Worm (Caenorhabditis elegans) whole organism, young adult: ENCODE results near the gene srlf-30.

Experiments
- B0336.3 ChIP-seq: fragments of 200-800 bp; sonication (Bioruptor generic); IDR thresholded peaks from 2 replicates; pipeline ENCODE4 v1.3.6; 2022; ENCODE audit warnings: missing genetic modification characterization, missing compliant biosample characterization
- F23B12.7 ChIP-seq: sonication (generic microtip); optimal IDR thresholded peaks from 2 replicates; lab custom pipeline; 2017; ENCODE audit warnings: missing genetic modification characterization, mild to moderate bottlenecking, missing compliant biosample characterization, antibody characterized with exemption, moderate library complexity; ENCODE audit not compliant: insufficient read depth
- F39B2.1 ChIP-seq: fragments of 200-800 bp; sonication (Bioruptor generic); IDR thresholded peaks from 2 replicates; pipeline ENCODE4 v1.3.6; 2022; ENCODE audit warnings: missing genetic modification reagents, missing genetic modification characterization, missing compliant biosample characterization
- K11D2.4 ChIP-seq: fragments of 200-800 bp; sonication (Bioruptor generic); IDR thresholded peaks from 2 replicates; pipeline ENCODE4 v1.3.6; 2022; ENCODE audit warnings: missing genetic modification reagents, missing genetic modification characterization, missing compliant biosample characterization
- K12H6.12 ChIP-seq: fragments of 200-800 bp; sonication (Bioruptor generic); optimal IDR thresholded peaks from 2 replicates; lab custom pipeline; 2018; ENCODE audit warnings: mild to moderate bottlenecking, missing genetic modification characterization, missing compliant biosample characterization
- T07F8.4 ChIP-seq: sonication (generic microtip); optimal IDR thresholded peaks from 2 replicates; lab custom pipeline; 2016; ENCODE audit warnings: mild to moderate bottlenecking, missing genetic modification characterization, moderate library complexity, missing compliant biosample characterization
- Y53G8AR.9 ChIP-seq: fragments of 200-800 bp; sonication (Bioruptor generic); conservative IDR thresholded peaks from 2 replicates; pipeline ENCODE4 v1.3.6; 2022; ENCODE audit warnings: missing genetic modification reagents, missing genetic modification characterization, missing compliant biosample characterization
- Y67H2A.10 ChIP-seq: fragments of 200-800 bp; sonication (Bioruptor generic); conservative IDR thresholded peaks from 2 replicates; pipeline ENCODE4 v1.3.6; 2022; ENCODE audit warnings: missing genetic modification reagents, missing genetic modification characterization, missing compliant biosample characterization
- ZK185.1 ChIP-seq: sonication (generic microtip); optimal IDR thresholded peaks from 2 replicates; lab custom pipeline; 2016; ENCODE audit warnings: mild to moderate bottlenecking, missing genetic modification characterization, missing compliant biosample characterization; ENCODE audit not compliant: poor library complexity, severe bottlenecking
- ama-1 ChIP-seq, 3 experiments: fragments of 150-350 bp in 1 of 3; sonication (generic microtip) in 2 of 3; optimal IDR thresholded peaks; 2 replicates each; lab custom pipeline; 2014 to 2018; ENCODE audit warnings: missing biosample characterization in 2 of 3, missing genetic modification characterization in 2 of 3, missing genetic modification reagents in 2 of 3
- atf-7 ChIP-seq: sonication (generic microtip); optimal IDR thresholded peaks from 2 replicates; lab custom pipeline; 2017; ENCODE audit warnings: mild to moderate bottlenecking, missing genetic modification characterization, missing compliant biosample characterization
- athp-1 ChIP-seq: sonication (generic microtip); optimal IDR thresholded peaks from 2 replicates; lab custom pipeline; 2017; ENCODE audit warnings: mild to moderate bottlenecking, missing genetic modification characterization, missing compliant biosample characterization
- ceh-100 ChIP-seq: fragments of 200-800 bp; sonication (Bioruptor generic); IDR thresholded peaks from 2 replicates; pipeline ENCODE4 v1.3.6; 2022; ENCODE audit warnings: missing genetic modification reagents, missing genetic modification characterization, missing compliant biosample characterization
- ceh-27 ChIP-seq: fragments of 200-800 bp; sonication (Bioruptor generic); optimal IDR thresholded peaks from 2 replicates; lab custom pipeline; 2018; ENCODE audit warnings: mild to moderate bottlenecking, missing genetic modification characterization, moderate library complexity, missing compliant biosample characterization
- ceh-40 ChIP-seq: fragments of 200-800 bp; sonication (Bioruptor generic); IDR thresholded peaks from 2 replicates; pipeline ENCODE4 v1.3.6; 2022; ENCODE audit warnings: missing genetic modification characterization, missing compliant biosample characterization
- ceh-91 ChIP-seq: fragments of 200-800 bp; sonication (Bioruptor generic); IDR thresholded peaks from 2 replicates; pipeline ENCODE4 v1.3.6; 2022; ENCODE audit warnings: missing genetic modification reagents, missing genetic modification characterization, missing compliant biosample characterization
- chd-7 ChIP-seq: sonication (generic microtip); optimal IDR thresholded peaks from 2 replicates; lab custom pipeline; 2016; ENCODE audit warnings: mild to moderate bottlenecking, missing genetic modification characterization, moderate library complexity, missing compliant biosample characterization
- die-1 ChIP-seq: sonication (generic microtip); optimal IDR thresholded peaks from 2 replicates; lab custom pipeline; 2016; ENCODE audit warnings: missing genotype, mild to moderate bottlenecking, missing genetic modification characterization, missing compliant biosample characterization
- dox-1 ChIP-seq: fragments of 200-800 bp; sonication (Bioruptor generic); IDR thresholded peaks from 2 replicates; pipeline ENCODE4 v1.3.6; 2022; ENCODE audit warnings: missing genetic modification reagents, missing genetic modification characterization, missing compliant biosample characterization
- dpff-1 ChIP-seq: sonication (generic microtip); optimal IDR thresholded peaks from 2 replicates; lab custom pipeline; 2017; ENCODE audit warnings: mild to moderate bottlenecking, missing genetic modification characterization, missing compliant biosample characterization
- efl-1 ChIP-seq: fragments of 150-350 bp; optimal IDR thresholded peaks from 2 replicates; lab custom pipeline; 2014; ENCODE audit warnings: missing biosample characterization, missing genetic modification reagents, missing genetic modification characterization
- egl-44 ChIP-seq: fragments of 200-800 bp; sonication (Bioruptor generic); IDR thresholded peaks from 2 replicates; pipeline ENCODE4 v1.3.6; 2022; ENCODE audit warnings: missing genetic modification reagents, missing genetic modification characterization, missing compliant biosample characterization
- hsf-1 ChIP-seq: fragments of 200-800 bp; sonication (Bioruptor generic); IDR thresholded peaks from 2 replicates; pipeline ENCODE4 v1.3.6; 2022; ENCODE audit warnings: missing genetic modification reagents, missing genetic modification characterization, missing compliant biosample characterization
- let-607 ChIP-seq, 2 experiments: fragments of 200-800 bp in 1 of 2; sonication (Bioruptor generic) in 1 of 2; sonication (generic microtip) in 1 of 2; optimal IDR thresholded peaks; 2 replicates each; lab custom pipeline; 2016 to 2018; ENCODE audit warnings: mild to moderate bottlenecking in 2 of 2, missing compliant biosample characterization in 2 of 2, missing genetic modification characterization in 2 of 2, moderate library complexity in 2 of 2, missing genotype in 1 of 2
- lin-35 ChIP-seq, 3 experiments: fragments of 150-350 bp in 2 of 3; sonication (generic microtip) in 1 of 3; optimal IDR thresholded peaks; 2 replicates each; lab custom pipeline; 2014 to 2018; ENCODE audit warnings: missing biosample characterization in 3 of 3, missing genetic modification characterization in 3 of 3, missing genetic modification reagents in 3 of 3
- madf-6 ChIP-seq: fragments of 200-800 bp; sonication (Bioruptor generic); IDR thresholded peaks from 2 replicates; pipeline ENCODE4 v1.3.6; 2022; ENCODE audit warnings: missing genetic modification reagents, missing genetic modification characterization, missing compliant biosample characterization
- mcd-1 ChIP-seq: fragments of 200-800 bp; sonication (Bioruptor generic); IDR thresholded peaks from 2 replicates; pipeline ENCODE4 v1.3.6; 2022; ENCODE audit warnings: missing genetic modification reagents, missing genetic modification characterization, missing compliant biosample characterization
- mxl-1 ChIP-seq: sonication (generic microtip); optimal IDR thresholded peaks from 2 replicates; lab custom pipeline; 2016; ENCODE audit warnings: missing genetic modification characterization, missing compliant biosample characterization
- nfya-1 ChIP-seq: sonication (generic microtip); optimal IDR thresholded peaks from 2 replicates; lab custom pipeline; 2017; ENCODE audit warnings: antibody characterized with exemption, missing compliant biosample characterization, missing genetic modification characterization, borderline replicate concordance; ENCODE audit not compliant: insufficient read depth
- nfyb-1 ChIP-seq: fragments of 200-800 bp; sonication (Bioruptor generic); IDR thresholded peaks from 2 replicates; pipeline ENCODE4 v1.3.6; 2022; ENCODE audit warnings: missing genetic modification reagents, missing genetic modification characterization, missing compliant biosample characterization
- nhr-179 ChIP-seq: sonication (generic microtip); optimal IDR thresholded peaks from 2 replicates; lab custom pipeline; 2016; ENCODE audit warnings: mild to moderate bottlenecking, missing genetic modification characterization, missing compliant biosample characterization
- pbrm-1 ChIP-seq: fragments of 200-800 bp; sonication (Bioruptor generic); IDR thresholded peaks from 2 replicates; pipeline ENCODE4 v1.3.6; 2022; ENCODE audit warnings: missing genetic modification reagents, missing genetic modification characterization, missing compliant biosample characterization
- rcor-1 ChIP-seq: fragments of 200-800 bp; sonication (Bioruptor generic); IDR thresholded peaks from 2 replicates; pipeline ENCODE4 v1.3.6; 2022; ENCODE audit warnings: missing genetic modification reagents, missing genetic modification characterization, missing compliant biosample characterization
- repo-1 ChIP-seq: sonication (generic microtip); optimal IDR thresholded peaks from 2 replicates; lab custom pipeline; 2017; ENCODE audit warnings: mild to moderate bottlenecking, missing genetic modification characterization, missing compliant biosample characterization
- rpc-1 ChIP-seq, 2 experiments: fragments of 150-350 bp in 1 of 2; sonication (generic microtip) in 1 of 2; optimal IDR thresholded peaks; 2 replicates each; lab custom pipeline; 2014 to 2018; ENCODE audit warnings: missing biosample characterization in 1 of 2, missing genetic modification characterization in 1 of 2, missing genetic modification reagents in 1 of 2, missing genotype in 1 of 2
- snpc-4 ChIP-seq, 5 experiments: fragments of 150-350 bp in 1 of 5; sonication (generic microtip) in 4 of 5; optimal IDR thresholded peaks; 2 replicates each; lab custom pipeline; 2014 to 2018; ENCODE audit warnings: missing genetic modification characterization in 5 of 5, missing biosample characterization in 3 of 5, antibody characterized with exemption in 2 of 5, mild to moderate bottlenecking in 2 of 5, missing compliant biosample characterization in 2 of 5, missing genotype in 2 of 5, moderate library complexity in 2 of 5, missing genetic modification reagents in 1 of 5
- somi-1 ChIP-seq: fragments of 200-800 bp; sonication (Bioruptor generic); optimal IDR thresholded peaks from 2 replicates; lab custom pipeline; 2018; ENCODE audit warnings: mild to moderate bottlenecking, missing genetic modification characterization, missing compliant biosample characterization
- unc-130 ChIP-seq: sonication (generic microtip); optimal IDR thresholded peaks from 2 replicates; lab custom pipeline; 2016; ENCODE audit warnings: missing genetic modification reagents, missing genetic modification characterization, missing compliant biosample characterization
- zfh-2 ChIP-seq: fragments of 200-800 bp; sonication (Bioruptor generic); conservative IDR thresholded peaks from 2 replicates; pipeline ENCODE4 v1.3.6; 2022; ENCODE audit warnings: missing genetic modification reagents, missing genetic modification characterization, missing compliant biosample characterization
- ztf-18 ChIP-seq: sonication (generic microtip); optimal IDR thresholded peaks from 2 replicates; lab custom pipeline; 2016; ENCODE audit warnings: missing genotype, mild to moderate bottlenecking, missing genetic modification characterization, missing compliant biosample characterization
- ztf-28 ChIP-seq: fragments of 200-800 bp; sonication (Bioruptor generic); IDR thresholded peaks from 2 replicates; pipeline ENCODE4 v1.3.6; 2022; ENCODE audit warnings: missing genetic modification reagents, missing genetic modification characterization, missing compliant biosample characterization
- ztf-3 ChIP-seq: fragments of 200-800 bp; sonication (Bioruptor generic); optimal IDR thresholded peaks from 2 replicates; lab custom pipeline; 2018; ENCODE audit warnings: mild to moderate bottlenecking, missing genetic modification characterization, missing compliant biosample characterization
- ztf-6 ChIP-seq: fragments of 200-800 bp; sonication (Bioruptor generic); IDR thresholded peaks from 2 replicates; pipeline ENCODE4 v1.3.6; 2022; ENCODE audit warnings: missing genetic modification reagents, missing genetic modification characterization, missing compliant biosample characterization

The srlf-30 gene

DNA sequence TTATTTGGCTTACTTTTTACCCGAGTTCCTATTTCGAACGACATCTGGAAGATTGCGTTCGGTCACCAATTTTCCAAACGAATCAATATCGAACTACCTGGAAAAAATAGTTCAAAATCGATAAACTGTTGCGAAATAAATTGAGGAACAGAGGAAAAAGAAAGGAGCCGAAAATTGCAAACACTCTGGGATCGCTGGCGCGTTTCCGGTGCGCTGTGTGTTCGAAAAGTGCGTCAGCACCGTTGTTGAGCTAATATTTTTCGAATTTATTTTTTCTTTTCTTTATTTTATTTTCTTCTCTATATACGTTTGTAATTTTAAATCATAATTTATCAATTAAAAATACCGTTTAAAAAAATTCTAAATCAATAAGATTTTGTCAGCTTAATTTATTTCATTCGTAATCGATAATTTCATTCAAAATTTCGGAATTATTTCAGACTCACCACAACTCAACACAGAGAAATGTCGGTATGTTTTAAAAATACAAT is 32.9 kb downstream of the srlf-30 start, which contains the start of the genes dnc-1 and lsm-7 (continued):
- TF ChIP-seq hsf-1: no peak
- peak; percentile 64; the same call in 1 of the 2 replicates for TF ChIP-seq pbrm-1
- TF ChIP-seq ztf-6 (GFP tag; lab: Robert Waterston, UW): no peak
- no peak for TF ChIP-seq ama-1 (optimal IDR thresholded peaks at IDR 0.05; lab: Kevin White, UChicago)
- peak in 1 of 2 experiments; percentile 22 for TF ChIP-seq ama-1 (GFP tag; optimal IDR thresholded peaks at IDR 0.05; lab: Kevin White, UChicago)
- TF ChIP-seq K11D2.4: peak; percentile 68
- peak in 1 of 3 experiments; percentile 69 for TF ChIP-seq lin-35 (GFP tag; optimal IDR thresholded peaks at IDR 0.05; lab: Kevin White, UChicago)
- peak; percentile 80 for TF ChIP-seq F23B12.7 (tag; lab: Kevin White, UChicago)
- TF ChIP-seq ceh-40 (GFP tag; lab: Robert Waterston, UW): no peak
- no peak for TF ChIP-seq rcor-1
- TF ChIP-seq repo-1 (tag; lab: Kevin White, UChicago): no peak
- peak; percentile 3 for TF ChIP-seq ceh-27 (GFP tag; lab: Kevin White, UChicago)
- TF ChIP-seq unc-130: no peak
- TF ChIP-seq mcd-1: peak; percentile 65
- peak; percentile 94 for TF ChIP-seq ztf-18 (tag; lab: Kevin White, UChicago)
- TF ChIP-seq athp-1 (tag; lab: Kevin White, UChicago): peak; percentile 18
- 0 out of 2 replicates have a peak, but pooled peaks have one; percentile 31 for TF ChIP-seq egl-44 (GFP tag; lab: Robert Waterston, UW)
- TF ChIP-seq dpff-1 (tag; lab: Kevin White, UChicago): no peak
- peak; percentile 85 for TF ChIP-seq dox-1 (GFP tag; lab: Robert Waterston, UW)
- TF ChIP-seq somi-1 (GFP tag; lab: Kevin White, UChicago): peak; percentile 52
- TF ChIP-seq nfyb-1 (GFP tag; lab: Robert Waterston, UW): peak; percentile 56
- peak; percentile 19 to 25 for TF ChIP-seq let-607 (tag; optimal IDR thresholded peaks at IDR 0.05; lab: Kevin White, UChicago)

DNA sequence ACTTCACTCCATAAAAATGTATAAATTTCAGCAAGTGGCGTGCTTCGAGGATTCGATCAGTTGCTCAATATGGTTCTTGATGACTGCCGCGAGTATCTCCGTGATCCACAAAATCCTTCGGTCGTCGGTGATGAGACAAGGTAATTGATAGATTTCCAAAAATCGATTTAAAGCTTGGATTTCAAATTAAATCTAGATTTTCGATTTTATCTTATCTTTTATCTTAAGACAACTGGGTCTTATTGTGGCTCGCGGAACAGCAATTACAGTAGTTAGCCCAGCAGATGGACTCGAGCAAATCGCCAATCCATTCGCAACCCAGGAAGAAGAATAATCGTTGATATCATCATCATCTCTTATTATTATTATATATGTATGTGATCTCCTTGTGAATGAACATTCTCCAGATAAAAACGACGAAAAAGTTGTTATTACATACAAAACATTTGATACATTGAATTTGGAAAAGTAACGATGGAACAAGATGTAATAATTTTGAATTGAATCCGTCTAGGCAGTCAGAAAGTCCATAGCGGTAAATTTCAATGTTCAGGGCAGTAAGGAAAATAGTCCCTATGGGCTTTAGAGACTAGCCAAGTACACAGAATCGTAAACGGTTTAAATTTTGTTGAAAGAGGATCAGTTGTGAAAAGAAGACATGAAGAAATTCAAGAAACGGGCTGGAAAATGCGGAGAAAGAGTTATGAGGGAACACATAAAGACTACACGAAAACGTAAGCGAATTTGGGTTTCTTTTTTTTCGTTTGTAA is 33.8 kb downstream of the srlf-30 start:
- TF ChIP-seq chd-7 (tag; lab: Kevin White, UChicago): peak; percentile 83
- peak; percentile 41 for TF ChIP-seq madf-6
- TF ChIP-seq ceh-91 (GFP tag; lab: Robert Waterston, UW): no peak
- TF ChIP-seq F39B2.1 (GFP tag; lab: Robert Waterston, UW): no peak
- TF ChIP-seq K12H6.12 (tag; lab: Kevin White, UChicago): peak; percentile 61
- TF ChIP-seq ztf-18 (tag; lab: Kevin White, UChicago): no peak
- TF ChIP-seq Y67H2A.10 (GFP tag; lab: Robert Waterston, UW): 0 out of 2 replicates have a peak, but pooled peaks have one; percentile 27
- TF ChIP-seq ama-1 (optimal IDR thresholded peaks at IDR 0.05; lab: Kevin White, UChicago): peak; percentile 59
- TF ChIP-seq ama-1 (GFP tag; optimal IDR thresholded peaks at IDR 0.05; lab: Kevin White, UChicago): peak; percentile 18 to 75
- peak; percentile 70 for TF ChIP-seq atf-7 (tag; lab: Kevin White, UChicago)
- TF ChIP-seq rpc-1 (optimal IDR thresholded peaks at IDR 0.05; lab: Kevin White, UChicago): no peak
- TF ChIP-seq rpc-1 (tag; optimal IDR thresholded peaks at IDR 0.05; lab: Kevin White, UChicago): no peak
- TF ChIP-seq snpc-4 (GFP tag; optimal IDR thresholded peaks at IDR 0.05; lab: Kevin White, UChicago): no peak
- peak in 2 of 4 experiments; percentile 10 to 11 for TF ChIP-seq snpc-4 (tag; optimal IDR thresholded peaks at IDR 0.05; lab: Kevin White, UChicago)
- peak in 1 of 2 experiments; percentile 56 for TF ChIP-seq let-607 (tag; optimal IDR thresholded peaks at IDR 0.05; lab: Kevin White, UChicago)
- TF ChIP-seq T07F8.4 (tag; lab: Kevin White, UChicago): no peak
- no peak for TF ChIP-seq mxl-1
- TF ChIP-seq nhr-179 (tag; lab: Kevin White, UChicago): no peak
- TF ChIP-seq efl-1 (GFP tag; lab: Kevin White, UChicago): no peak
- TF ChIP-seq nfya-1 (tag; lab: Kevin White, UChicago): no peak
- TF ChIP-seq die-1 (tag; lab: Kevin White, UChicago): peak; percentile 42
- TF ChIP-seq ztf-28 (GFP tag; lab: Robert Waterston, UW): no peak
- TF ChIP-seq ceh-100 (GFP tag; lab: Robert Waterston, UW): peak; percentile 43; the same call in 1 of the 2 replicates
- TF ChIP-seq ztf-3 (GFP tag; lab: Kevin White, UChicago): no peak
- peak; percentile 84 for TF ChIP-seq B0336.3 (GFP tag; lab: Robert Waterston, UW)
- TF ChIP-seq Y53G8AR.9 (GFP tag; lab: Robert Waterston, UW): peak; percentile 91
- no peak for TF ChIP-seq ztf-6 (GFP tag; lab: Robert Waterston, UW)
- no peak for TF ChIP-seq zfh-2 (GFP tag; lab: Robert Waterston, UW)
- peak; percentile 12 for TF ChIP-seq ZK185.1 (tag; lab: Kevin White, UChicago)
